Worm (Caenorhabditis elegans) whole organism, late embryonic: ENCODE results near the gene fbxa-158.

Source experiments
- C08G9.2 ChIP-seq: sonication (generic microtip); optimal IDR thresholded peaks from 2 replicates; lab custom pipeline; 2016; ENCODE audit warnings: mild to moderate bottlenecking, missing genetic modification characterization, moderate library complexity, missing compliant biosample characterization
- C38D4.7 ChIP-seq: fragments of 200-800 bp; sonication (Bioruptor generic); optimal IDR thresholded peaks from 2 replicates; lab custom pipeline; 2018; ENCODE audit warnings: mild to moderate bottlenecking, missing genetic modification characterization, moderate library complexity, missing compliant biosample characterization
- F13H6.1 ChIP-seq: sonication (generic microtip); optimal IDR thresholded peaks from 2 replicates; lab custom pipeline; 2016; ENCODE audit warnings: missing genetic modification characterization, missing compliant biosample characterization
- K02D7.2 ChIP-seq: sonication (generic microtip); optimal IDR thresholded peaks from 2 replicates; lab custom pipeline; 2017; ENCODE audit warnings: mild to moderate bottlenecking, missing genetic modification characterization, missing compliant biosample characterization
- T23F11.4 ChIP-seq: fragments of 200-800 bp; sonication (Bioruptor generic); optimal IDR thresholded peaks from 2 replicates; lab custom pipeline; 2018; ENCODE audit warnings: mild to moderate bottlenecking, missing genetic modification characterization, missing compliant biosample characterization
- ahr-1 ChIP-seq: sonication (generic microtip); optimal IDR thresholded peaks from 2 replicates; lab custom pipeline; 2016; ENCODE audit warnings: missing genetic modification characterization, missing compliant biosample characterization
- ceh-14 ChIP-seq: sonication (generic microtip); optimal IDR thresholded peaks from 2 replicates; lab custom pipeline; 2016; ENCODE audit warnings: missing genotype, missing genetic modification characterization, missing compliant biosample characterization
- ceh-2 ChIP-seq: sonication (generic microtip); optimal IDR thresholded peaks from 2 replicates; lab custom pipeline; 2016; ENCODE audit warnings: missing genotype, missing genetic modification characterization, missing compliant biosample characterization
- ceh-22 ChIP-seq: sonication (generic microtip); optimal IDR thresholded peaks from 2 replicates; lab custom pipeline; 2017; ENCODE audit warnings: missing biosample characterization, missing genetic modification characterization
- ceh-30 ChIP-seq: fragments of 150-350 bp; optimal IDR thresholded peaks from 2 replicates; lab custom pipeline; 2014; ENCODE audit warnings: missing biosample characterization, missing genetic modification characterization
- ceh-45 ChIP-seq: fragments of 200-800 bp; sonication (Bioruptor generic); IDR thresholded peaks from 2 replicates; pipeline ENCODE4 v1.3.6; 2022; ENCODE audit warnings: missing genetic modification reagents, missing genetic modification characterization, missing compliant biosample characterization
- che-1 ChIP-seq: sonication (generic microtip); optimal IDR thresholded peaks from 2 replicates; lab custom pipeline; 2016; ENCODE audit warnings: mild to moderate bottlenecking, missing genetic modification characterization, missing compliant biosample characterization
- dve-1 ChIP-seq: sonication (generic microtip); optimal IDR thresholded peaks from 2 replicates; lab custom pipeline; 2017; ENCODE audit warnings: antibody characterized with exemption, mild to moderate bottlenecking, missing genetic modification characterization, missing compliant biosample characterization
- elt-4 ChIP-seq: sonication (generic microtip); optimal IDR thresholded peaks from 2 replicates; lab custom pipeline; 2016; ENCODE audit warnings: missing genetic modification characterization, missing compliant biosample characterization
- eyg-1 ChIP-seq: sonication (generic microtip); optimal IDR thresholded peaks from 2 replicates; lab custom pipeline; 2016; ENCODE audit warnings: missing genotype, missing genetic modification characterization, missing compliant biosample characterization
- fax-1 ChIP-seq: sonication (generic microtip); optimal IDR thresholded peaks from 2 replicates; lab custom pipeline; 2016; ENCODE audit warnings: missing genotype, missing genetic modification characterization, missing compliant biosample characterization
- fkh-6 ChIP-seq: sonication (generic microtip); optimal IDR thresholded peaks from 2 replicates; lab custom pipeline; 2016; ENCODE audit warnings: missing genetic modification characterization, missing compliant biosample characterization
- gmeb-2 ChIP-seq: sonication (generic microtip); optimal IDR thresholded peaks from 2 replicates; lab custom pipeline; 2016; ENCODE audit warnings: missing genetic modification characterization, inconsistent platforms, missing compliant biosample characterization
- hlh-13 ChIP-seq: fragments of 200-800 bp; sonication (Bioruptor generic); optimal IDR thresholded peaks from 2 replicates; lab custom pipeline; 2018; ENCODE audit warnings: mild to moderate bottlenecking, missing genetic modification characterization, missing compliant biosample characterization
- lim-6 ChIP-seq: sonication (generic microtip); optimal IDR thresholded peaks from 2 replicates; lab custom pipeline; 2016; ENCODE audit warnings: missing genetic modification characterization, missing compliant biosample characterization
- lin-11 ChIP-seq: fragments of 200-800 bp; sonication (Bioruptor generic); optimal IDR thresholded peaks from 2 replicates; lab custom pipeline; 2018; ENCODE audit warnings: mild to moderate bottlenecking, missing genetic modification characterization, missing compliant biosample characterization
- madf-2 ChIP-seq: sonication (generic microtip); optimal IDR thresholded peaks from 2 replicates; lab custom pipeline; 2017; ENCODE audit warnings: missing genetic modification characterization, missing compliant biosample characterization
- npax-4 ChIP-seq: sonication (generic microtip); optimal IDR thresholded peaks from 2 replicates; lab custom pipeline; 2016; ENCODE audit warnings: missing genetic modification characterization, missing compliant biosample characterization
- odd-2 ChIP-seq: sonication (generic microtip); optimal IDR thresholded peaks from 2 replicates; lab custom pipeline; 2017; ENCODE audit warnings: antibody characterized with exemption, mild to moderate bottlenecking, missing genetic modification characterization, missing compliant biosample characterization
- pag-3 ChIP-seq: sonication (generic microtip); optimal IDR thresholded peaks from 2 replicates; lab custom pipeline; 2016; ENCODE audit warnings: missing compliant biosample characterization, missing genetic modification characterization, borderline replicate concordance
- pat-9 ChIP-seq: fragments of 200-800 bp; sonication (Bioruptor generic); optimal IDR thresholded peaks from 2 replicates; lab custom pipeline; 2018; ENCODE audit warnings: mild to moderate bottlenecking, missing genetic modification characterization, moderate library complexity, missing compliant biosample characterization
- sox-2 ChIP-seq: fragments of 200-800 bp; sonication (Bioruptor generic); IDR thresholded peaks from 2 replicates; pipeline ENCODE4 v1.3.6; 2022; ENCODE audit warnings: missing genetic modification reagents, missing genetic modification characterization, missing compliant biosample characterization
- sox-4 ChIP-seq: sonication (generic microtip); optimal IDR thresholded peaks from 2 replicates; lab custom pipeline; 2017; ENCODE audit warnings: mild to moderate bottlenecking, missing genetic modification characterization, inconsistent platforms, missing compliant biosample characterization
- syd-9 ChIP-seq: sonication (generic microtip); optimal IDR thresholded peaks from 2 replicates; lab custom pipeline; 2016; ENCODE audit warnings: mild to moderate bottlenecking, missing genetic modification characterization, moderate library complexity, missing compliant biosample characterization
- ttx-3 ChIP-seq: sonication (generic microtip); optimal IDR thresholded peaks from 2 replicates; lab custom pipeline; 2016; ENCODE audit warnings: missing genetic modification reagents, missing genetic modification characterization, missing compliant biosample characterization
- unc-3 ChIP-seq, 2 experiments: fragments of 200-800 bp in 1 of 2; sonication (Bioruptor generic) in 1 of 2; sonication (generic microtip) in 1 of 2; conservative IDR thresholded peaks in 1 of 2; optimal IDR thresholded peaks in 1 of 2; 2 replicates each; pipeline versions ENCODE4 v1.3.6 to Lab custom; 2016 to 2022; ENCODE audit warnings: missing compliant biosample characterization in 2 of 2, missing genetic modification characterization in 2 of 2, missing genetic modification reagents in 1 of 2
- ztf-16 ChIP-seq: sonication (generic microtip); optimal IDR thresholded peaks from 2 replicates; lab custom pipeline; 2017; ENCODE audit warnings: missing genetic modification characterization, missing compliant biosample characterization

fbxa-158 gene

ce11 chrII:1605010-1605409, 16.1 kb downstream of the fbxa-158 start:
- TF ChIP-seq dve-1 (peak; percentile 98), odd-2 (tag; lab: Kevin White, UChicago) (no peak)

DNA sequence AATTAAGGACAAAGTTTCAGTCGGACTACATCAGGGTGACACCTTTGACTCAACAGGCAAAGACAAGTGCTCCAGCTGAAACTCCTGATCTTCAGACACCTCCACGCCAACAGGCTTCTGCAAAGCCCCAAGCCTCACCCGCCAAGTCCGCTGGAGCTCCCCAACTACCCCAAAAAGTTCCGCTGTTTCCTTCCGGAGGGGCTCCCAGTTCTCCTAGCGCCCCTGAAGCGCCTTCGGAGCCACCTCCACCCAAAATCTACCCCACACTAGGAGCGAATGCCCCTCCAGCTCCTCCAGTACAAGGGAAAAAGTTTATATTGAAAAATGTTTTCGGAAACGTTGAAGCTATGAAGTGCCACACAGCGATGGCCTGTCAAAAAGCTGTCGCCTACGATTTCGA, 18.0 kb downstream of the fbxa-158 start:
- TF ChIP-seq F13H6.1 (tag; lab: Kevin White, UChicago), result no peak
- no peak for TF ChIP-seq sox-2

DNA sequence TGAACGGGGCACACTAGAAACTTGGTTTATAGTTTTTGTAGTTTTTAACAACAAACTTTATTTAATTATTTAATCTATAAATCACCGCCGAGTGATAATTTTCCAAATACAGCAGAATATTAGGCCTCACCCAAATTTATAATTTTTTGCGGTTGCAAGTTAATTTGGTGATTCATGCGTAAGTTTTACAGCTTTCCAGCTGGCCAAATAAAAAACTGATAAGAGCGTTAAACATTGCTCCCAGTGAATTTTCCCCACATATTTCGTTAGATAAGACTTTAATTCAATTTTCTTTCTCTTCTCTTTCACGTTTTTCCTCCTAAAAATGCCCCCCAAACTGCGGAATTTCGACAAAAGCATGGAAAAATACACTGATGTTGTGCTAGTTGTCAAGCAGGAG, 19.6 kb downstream of the fbxa-158 start, which contains the start of gene bath-47:
bath-47 (plus strand) TSS at position 305 of the 400 bp plus-strand sequence.
- TF ChIP-seq ceh-14, result no peak
- no peak for TF ChIP-seq elt-4 (tag; lab: Kevin White, UChicago)

ce11 chrII:1600661-1601060, 20.4 kb downstream of the fbxa-158 start, which contains the start of gene bath-26:
TSS of gene bath-26 (minus strand) at chrII:1600761.
- TF ChIP-seq C38D4.7 (GFP tag; lab: Kevin White, UChicago) (no peak), odd-2 (tag; lab: Kevin White, UChicago) (no peak), npax-4 (tag; lab: Kevin White, UChicago) (no peak)

ce11 chrII:1597101-1598088, 23.7 kb downstream of the fbxa-158 start, which contains the start of gene bath-46:
TSS of gene bath-46 (plus strand) at chrII:1597906.
- no peak for TF ChIP-seq unc-3 (GFP tag; conservative IDR thresholded peaks at IDR 0.05; lab: Robert Waterston, UW)
- TF ChIP-seq unc-3 (tag; optimal IDR thresholded peaks at IDR 0.05; lab: Kevin White, UChicago), result no peak
- TF ChIP-seq ztf-16 (tag; lab: Kevin White, UChicago), result no peak
- TF ChIP-seq T23F11.4 (GFP tag; lab: Kevin White, UChicago), result no peak
- TF ChIP-seq che-1, result no peak
- no peak for TF ChIP-seq ceh-2 (tag; lab: Kevin White, UChicago)
- TF ChIP-seq ceh-14, result no peak
- no peak for TF ChIP-seq syd-9
- no peak for TF ChIP-seq fkh-6 (tag; lab: Kevin White, UChicago)
- no peak for TF ChIP-seq pat-9
- TF ChIP-seq sox-4 (tag; lab: Kevin White, UChicago), result no peak
- no peak for TF ChIP-seq ceh-30 (tag; lab: Kevin White, UChicago)
- no peak for TF ChIP-seq ceh-45
- no peak for TF ChIP-seq C08G9.2 (tag; lab: Kevin White, UChicago)
- no peak for TF ChIP-seq odd-2 (tag; lab: Kevin White, UChicago)
- no peak for TF ChIP-seq pag-3 (tag; lab: Kevin White, UChicago)
- TF ChIP-seq hlh-13 (GFP tag; lab: Kevin White, UChicago), result no peak
- no peak for TF ChIP-seq fax-1 (tag; lab: Kevin White, UChicago)
- TF ChIP-seq madf-2 (tag; lab: Kevin White, UChicago), result no peak
- no peak for TF ChIP-seq eyg-1

DNA sequence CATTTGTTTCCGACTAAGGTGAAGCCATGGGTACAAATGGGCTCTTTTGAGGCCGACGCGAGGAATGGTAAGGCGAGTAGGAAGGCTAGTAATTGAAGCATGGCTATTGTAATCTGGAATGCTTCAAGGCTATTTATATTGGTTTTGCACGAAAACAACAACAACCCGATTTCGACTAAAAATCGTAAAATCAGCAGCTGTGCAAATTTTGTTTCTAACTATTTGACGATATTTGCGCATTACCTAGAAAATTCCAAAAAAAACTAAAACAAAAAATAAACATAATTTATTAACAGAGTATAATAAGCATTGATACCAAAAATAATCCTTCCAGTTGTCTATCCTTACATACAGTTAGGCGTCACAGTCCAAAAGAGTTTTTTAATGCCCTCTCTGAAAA, 25.9 kb downstream of the fbxa-158 start, which contains the start of gene clec-20:
clec-20 (minus strand) TSS at position 101 of the 400 bp plus-strand sequence.
- TF ChIP-seq che-1, result no peak
- TF ChIP-seq unc-3 (GFP tag; conservative IDR thresholded peaks at IDR 0.05; lab: Robert Waterston, UW), result no peak
- no peak for TF ChIP-seq unc-3 (tag; optimal IDR thresholded peaks at IDR 0.05; lab: Kevin White, UChicago)
- TF ChIP-seq K02D7.2 (tag; lab: Kevin White, UChicago), result no peak
- no peak for TF ChIP-seq lin-11 (tag; lab: Kevin White, UChicago)
- no peak for TF ChIP-seq lim-6 (tag; lab: Kevin White, UChicago)
- no peak for TF ChIP-seq ztf-16 (tag; lab: Kevin White, UChicago)
- TF ChIP-seq ceh-22 (tag; lab: Kevin White, UChicago), result no peak
- TF ChIP-seq gmeb-2 (tag; lab: Kevin White, UChicago), result no peak
- TF ChIP-seq ahr-1 (tag; lab: Kevin White, UChicago), result no peak
- TF ChIP-seq ttx-3 (tag; lab: Kevin White, UChicago), result no peak
